Fruit fly (Drosophila melanogaster) whole organism, embryonic: ENCODE measurements around the gene Plod.

Experiments used
- Abd-B ChIP-seq: fragments of 200-800 bp; sonication (Bioruptor generic); optimal IDR thresholded peaks from 2 replicates; lab custom pipeline; 2018; ENCODE audit warnings: missing biosample characterization, mild to moderate bottlenecking, missing genetic modification characterization, moderate library complexity
- Bteb2 ChIP-seq: fragments of 200-800 bp; sonication (Bioruptor generic); optimal IDR thresholded peaks from 2 replicates; lab custom pipeline; 2016; ENCODE audit warnings: missing biosample characterization, missing genetic modification characterization
- C15 ChIP-seq: fragments of 200-800 bp; sonication (Bioruptor generic); IDR thresholded peaks from 3 replicates; pipeline ENCODE4 v1.3.6; 2022; ENCODE audit warnings: missing biosample characterization, missing genetic modification characterization
- CG10321 ChIP-seq: fragments of 200-800 bp; sonication (Bioruptor generic); IDR thresholded peaks from 2 replicates; pipeline ENCODE4 v1.3.6; 2022; ENCODE audit warnings: missing biosample characterization, missing genetic modification characterization
- CG10431 ChIP-seq: fragments of 200-800 bp; sonication (Bioruptor generic); optimal IDR thresholded peaks from 3 replicates; lab custom pipeline; 2018; ENCODE audit warnings: missing biosample characterization, mild to moderate bottlenecking, missing genetic modification characterization
- CG12236 ChIP-seq: fragments of 200-800 bp; sonication (Bioruptor generic); optimal IDR thresholded peaks from 2 replicates; lab custom pipeline; 2016; ENCODE audit warnings: missing biosample characterization, missing genetic modification characterization
- CG14710 ChIP-seq: fragments of 200-800 bp; sonication (Bioruptor generic); optimal IDR thresholded peaks from 3 replicates; lab custom pipeline; 2019; ENCODE audit warnings: missing biosample characterization, mild to moderate bottlenecking, missing genetic modification characterization, moderate library complexity
- CG15601 ChIP-seq: fragments of 200-800 bp; sonication (Bioruptor generic); optimal IDR thresholded peaks from 3 replicates; lab custom pipeline; 2019; ENCODE audit warnings: missing biosample characterization, mild to moderate bottlenecking, missing genetic modification characterization, moderate library complexity
- CG15696 ChIP-seq: fragments of 200-800 bp; sonication (Bioruptor generic); optimal IDR thresholded peaks from 2 replicates; lab custom pipeline; 2019; ENCODE audit warnings: missing biosample characterization, mild to moderate bottlenecking, missing genetic modification characterization, moderate library complexity
- CG17328 ChIP-seq: fragments of 200-800 bp; sonication (Bioruptor generic); IDR thresholded peaks from 2 replicates; pipeline ENCODE4 v1.3.6; 2022; ENCODE audit warnings: missing biosample characterization, missing genetic modification characterization
- CG32767 ChIP-seq: fragments of 200-800 bp; sonication (Bioruptor generic); IDR thresholded peaks from 2 replicates; pipeline ENCODE4 v1.3.6; 2022; ENCODE audit warnings: missing biosample characterization, missing genetic modification characterization
- CG33557 ChIP-seq: fragments of 200-800 bp; sonication (Bioruptor generic); optimal IDR thresholded peaks from 2 replicates; lab custom pipeline; 2019; ENCODE audit warnings: missing biosample characterization, mild to moderate bottlenecking, missing genetic modification characterization, moderate library complexity
- CG4707 ChIP-seq: fragments of 200-800 bp; sonication (Bioruptor generic); optimal IDR thresholded peaks from 2 replicates; lab custom pipeline; 2018; ENCODE audit warnings: missing biosample characterization, mild to moderate bottlenecking, missing genetic modification characterization, moderate library complexity
- CG6765 ChIP-seq: fragments of 200-800 bp; sonication (Bioruptor generic); optimal IDR thresholded peaks from 3 replicates; lab custom pipeline; 2017; ENCODE audit warnings: missing biosample characterization, mild to moderate bottlenecking, missing genetic modification characterization
- CG8290 ChIP-seq, 3 experiments: fragments of 200-800 bp; sonication (Bioruptor generic); optimal IDR thresholded peaks; 2 replicates each; lab custom pipeline; 2016 to 2019; ENCODE audit warnings: missing biosample characterization in 3 of 3, missing genetic modification characterization in 3 of 3, mild to moderate bottlenecking in 2 of 3, moderate library complexity in 1 of 3
- CG9215 ChIP-seq: fragments of 200-800 bp; sonication (Bioruptor generic); IDR thresholded peaks from 2 replicates; pipeline ENCODE4 v1.3.6; 2022; ENCODE audit warnings: missing biosample characterization, missing genetic modification characterization
- CG9797 ChIP-seq: fragments of 200-800 bp; sonication (Bioruptor generic); optimal IDR thresholded peaks from 3 replicates; lab custom pipeline; 2018; ENCODE audit warnings: missing biosample characterization, mild to moderate bottlenecking, missing genetic modification characterization
- CHES-1-like ChIP-seq: fragments of 200-800 bp; sonication (Bioruptor generic); optimal IDR thresholded peaks from 2 replicates; lab custom pipeline; 2016; ENCODE audit warnings: missing biosample characterization, missing genetic modification characterization
- Dek ChIP-seq: fragments of 200-800 bp; sonication (Bioruptor generic); optimal IDR thresholded peaks from 3 replicates; lab custom pipeline; 2019; ENCODE audit warnings: missing biosample characterization, mild to moderate bottlenecking, missing genetic modification characterization, moderate library complexity
- Drgx ChIP-seq: fragments of 200-800 bp; sonication (Bioruptor generic); IDR thresholded peaks from 2 replicates; pipeline ENCODE4 v1.3.6; 2022; ENCODE audit warnings: missing biosample characterization, missing genetic modification characterization
- Hey ChIP-seq: fragments of 200-800 bp; sonication (Bioruptor generic); optimal IDR thresholded peaks from 3 replicates; lab custom pipeline; 2018; ENCODE audit warnings: missing biosample characterization, mild to moderate bottlenecking, missing genetic modification characterization
- Lpt ChIP-seq: fragments of >200 bp; optimal IDR thresholded peaks from 2 replicates; lab custom pipeline; 2018; ENCODE audit warnings: missing biosample characterization, missing genetic modification characterization
- Mad ChIP-seq: fragments of 200-800 bp; sonication (Bioruptor generic); optimal IDR thresholded peaks from 2 replicates; lab custom pipeline; 2016; ENCODE audit warnings: missing biosample characterization, missing genetic modification characterization
- Meics ChIP-seq: fragments of 200-800 bp; sonication (Bioruptor generic); optimal IDR thresholded peaks from 2 replicates; lab custom pipeline; 2017; ENCODE audit warnings: missing biosample characterization, mild to moderate bottlenecking, missing genetic modification characterization
- Mes4 ChIP-seq: fragments of 200-800 bp; sonication (Bioruptor generic); optimal IDR thresholded peaks from 2 replicates; lab custom pipeline; 2016; ENCODE audit warnings: missing biosample characterization, missing genetic modification characterization
- Nf-YC ChIP-seq: fragments of 200-800 bp; optimal IDR thresholded peaks from 3 replicates; lab custom pipeline; 2019; ENCODE audit warnings: missing biosample characterization, mild to moderate bottlenecking, missing genetic modification characterization, moderate library complexity
- Oaz ChIP-seq: fragments of 200-800 bp; sonication (Bioruptor generic); IDR thresholded peaks from 2 replicates; pipeline ENCODE4 v1.3.6; 2022; ENCODE audit warnings: missing biosample characterization, missing genetic modification characterization
- Opbp ChIP-seq: fragments of 200-800 bp; sonication (Bioruptor generic); IDR thresholded peaks from 3 replicates; pipeline ENCODE4 v1.3.6; 2022; ENCODE audit warnings: missing biosample characterization, missing genetic modification characterization; ENCODE audit not compliant: partially characterized antibody
- Pdp1 ChIP-seq, 2 experiments: fragments of 200-800 bp; sonication (Bioruptor generic); optimal IDR thresholded peaks; 3 replicates each; lab custom pipeline; 2016; ENCODE audit warnings: missing biosample characterization in 2 of 2, missing genetic modification characterization in 2 of 2, mild to moderate bottlenecking in 1 of 2, moderate library complexity in 1 of 2
- Six4 ChIP-seq: fragments of 200-800 bp; sonication (Bioruptor generic); optimal IDR thresholded peaks from 2 replicates; lab custom pipeline; 2016; ENCODE audit warnings: missing biosample characterization, missing genetic modification characterization
- Sox102F ChIP-seq: fragments of 200-800 bp; sonication (Bioruptor generic); optimal IDR thresholded peaks from 2 replicates; lab custom pipeline; 2018; ENCODE audit warnings: missing biosample characterization, mild to moderate bottlenecking, missing genetic modification characterization, moderate library complexity
- Spps ChIP-seq: fragments of 200-800 bp; sonication (Bioruptor generic); optimal IDR thresholded peaks from 2 replicates; lab custom pipeline; 2018; ENCODE audit warnings: missing biosample characterization, mild to moderate bottlenecking, missing genetic modification characterization
- Ssrp ChIP-seq: fragments of 200-800 bp; sonication (Bioruptor generic); optimal IDR thresholded peaks from 2 replicates; lab custom pipeline; 2018; ENCODE audit warnings: missing biosample characterization, mild to moderate bottlenecking, missing genetic modification characterization, moderate library complexity
- Vsx1 ChIP-seq: fragments of 200-800 bp; sonication (Bioruptor generic); optimal IDR thresholded peaks from 2 replicates; lab custom pipeline; 2017; ENCODE audit warnings: missing biosample characterization, mild to moderate bottlenecking, missing genetic modification characterization, missing genetic modification reagents
- chm ChIP-seq: fragments of 200-800 bp; sonication (Bioruptor generic); IDR thresholded peaks from 2 replicates; pipeline ENCODE4 v1.3.6; 2022; ENCODE audit warnings: missing biosample characterization, missing genetic modification characterization
- croc ChIP-seq: fragments of 200-800 bp; sonication (Bioruptor generic); conservative IDR thresholded peaks from 3 replicates; pipeline ENCODE4 v1.3.6; 2022; ENCODE audit warnings: missing biosample characterization, missing genetic modification characterization
- dimm ChIP-seq: fragments of 200-800 bp; sonication (Bioruptor generic); IDR thresholded peaks from 2 replicates; pipeline ENCODE4 v1.3.6; 2022; ENCODE audit warnings: missing biosample characterization, missing genetic modification characterization
- esg ChIP-seq: fragments of 200-800 bp; sonication (Bioruptor generic); conservative IDR thresholded peaks from 2 replicates; pipeline ENCODE4 v1.3.6; 2022; ENCODE audit warnings: missing biosample characterization, missing genetic modification characterization
- gce ChIP-seq: fragments of 200-800 bp; sonication (Bioruptor generic); IDR thresholded peaks from 3 replicates; pipeline ENCODE4 v1.3.6; 2022; ENCODE audit warnings: missing biosample characterization, missing genetic modification characterization
- jigr1 ChIP-seq: fragments of 200-800 bp; sonication (Bioruptor generic); IDR thresholded peaks from 3 replicates; pipeline ENCODE4 v1.3.6; 2022; ENCODE audit warnings: missing biosample characterization, missing genetic modification characterization
- jing ChIP-seq: fragments of 200-800 bp; sonication (Bioruptor generic); optimal IDR thresholded peaks from 2 replicates; lab custom pipeline; 2018; ENCODE audit warnings: missing biosample characterization, mild to moderate bottlenecking, missing genetic modification characterization
- klu ChIP-seq: fragments of 200-800 bp; sonication (Bioruptor generic); IDR thresholded peaks from 2 replicates; pipeline ENCODE4 v1.3.6; 2022; ENCODE audit warnings: missing biosample characterization, missing genetic modification characterization
- ranshi ChIP-seq: fragments of 200-800 bp; sonication (Bioruptor generic); IDR thresholded peaks from 2 replicates; pipeline ENCODE4 v1.3.6; 2022; ENCODE audit warnings: missing biosample characterization, missing genetic modification characterization
- row ChIP-seq: fragments of 200-800 bp; sonication (Bioruptor generic); IDR thresholded peaks from 3 replicates; pipeline ENCODE4 v1.3.6; 2022; ENCODE audit warnings: missing biosample characterization, missing genetic modification characterization
- sc ChIP-seq, 3 experiments: fragments of >200 bp in 2 of 3; fragments of 200-800 bp in 1 of 3; sonication (Bioruptor generic) in 1 of 3; optimal IDR thresholded peaks; 2 replicates in 2 of 3; 3 replicates in 1 of 3; lab custom pipeline; 2017; ENCODE audit warnings: mild to moderate bottlenecking in 1 of 3, missing biosample characterization in 1 of 3, missing genetic modification characterization in 1 of 3, missing genetic modification reagents in 1 of 3
- so ChIP-seq: fragments of 200-800 bp; sonication (Bioruptor generic); IDR thresholded peaks from 3 replicates; pipeline ENCODE4 v1.3.6; 2022; ENCODE audit warnings: missing biosample characterization, missing genetic modification characterization
- sr ChIP-seq: fragments of 200-800 bp; sonication (Bioruptor generic); IDR thresholded peaks from 3 replicates; pipeline ENCODE4 v1.3.6; 2022; ENCODE audit warnings: missing biosample characterization, missing genetic modification characterization
- tna ChIP-seq: fragments of 200-800 bp; sonication (Bioruptor generic); IDR thresholded peaks from 2 replicates; pipeline ENCODE4 v1.3.6; 2022; ENCODE audit warnings: missing biosample characterization, missing genetic modification characterization; ENCODE audit not compliant: partially characterized antibody
- trem ChIP-seq: fragments of 200-800 bp; optimal IDR thresholded peaks from 3 replicates; lab custom pipeline; 2019; ENCODE audit warnings: missing biosample characterization, mild to moderate bottlenecking, missing genetic modification characterization, moderate library complexity
- wor ChIP-seq: fragments of 200-800 bp; sonication (Bioruptor generic); IDR thresholded peaks from 2 replicates; pipeline ENCODE4 v1.3.6; 2022; ENCODE audit warnings: missing biosample characterization, missing genetic modification characterization
- z ChIP-seq: fragments of 200-800 bp; sonication (Bioruptor generic); IDR thresholded peaks from 3 replicates; pipeline ENCODE4 v1.3.6; 2022; ENCODE audit warnings: missing biosample characterization, missing genetic modification characterization

Gene Plod

DNA sequence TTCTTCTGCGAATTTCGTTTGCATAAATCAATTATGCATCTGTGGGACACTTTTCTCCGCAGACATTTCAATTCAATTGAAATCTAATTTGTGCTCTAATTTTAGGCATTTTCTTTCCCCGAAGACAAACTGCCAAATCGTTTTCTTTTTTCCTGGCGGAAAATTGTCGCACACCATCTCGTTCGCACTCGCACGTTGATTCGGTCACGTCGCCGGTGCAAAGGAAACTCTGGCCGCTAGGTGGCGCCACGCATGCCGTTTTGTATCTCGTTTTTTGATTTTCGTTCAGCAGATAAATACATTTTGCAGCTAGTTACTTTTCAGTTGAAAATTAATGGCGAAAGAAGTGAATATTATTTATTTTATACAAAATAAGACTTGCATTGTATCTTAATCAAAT is 42.5 kb upstream of the Plod start (continued):
- no peak for TF ChIP-seq klu (GFP tag; lab: Robert Waterston, UW)
- no peak for TF ChIP-seq CG15696 (tag; lab: Kevin White, UChicago)
- no peak for TF ChIP-seq CG12236 (GFP tag; lab: Kevin White, UChicago)
- no peak for TF ChIP-seq Bteb2 (GFP tag; lab: Kevin White, UChicago)
- no peak for TF ChIP-seq CG33557 (GFP tag; lab: Kevin White, UChicago)
- TF ChIP-seq CG10321 (GFP tag; lab: Robert Waterston, UW) = no peak
- no peak for TF ChIP-seq CG15601 (tag; lab: Kevin White, UChicago)
- no peak for TF ChIP-seq CG9215 (GFP tag; lab: Robert Waterston, UW)
- no peak for TF ChIP-seq sr (GFP tag; lab: Robert Waterston, UW)
- TF ChIP-seq CG8290 (GFP tag; optimal IDR thresholded peaks at IDR 0.05; lab: Kevin White, UChicago) = no peak
- peak in 1 of 2 experiments; percentile 36 for TF ChIP-seq CG8290 (tag; optimal IDR thresholded peaks at IDR 0.05; lab: Kevin White, UChicago)
- TF ChIP-seq CG14710 (tag; lab: Kevin White, UChicago) = no peak
- peak; percentile 38 for TF ChIP-seq Meics
- no peak for TF ChIP-seq croc (GFP tag; lab: Robert Waterston, UW)
- TF ChIP-seq tna (GFP tag; lab: Robert Waterston, UW) = no peak
- TF ChIP-seq Spps = no peak
- TF ChIP-seq Sox102F (GFP tag; lab: Kevin White, UChicago) = no peak
- no peak for TF ChIP-seq Dek (tag; lab: Kevin White, UChicago)
- TF ChIP-seq so (GFP tag; lab: Robert Waterston, UW) = no peak; the same call in 2 of the 3 replicates
- TF ChIP-seq CG17328 (GFP tag; lab: Robert Waterston, UW) = 0 out of 2 replicates have a peak, but pooled peaks have one; percentile 13
- TF ChIP-seq Six4 (GFP tag; lab: Kevin White, UChicago) = no peak
- no peak for TF ChIP-seq Lpt (GFP tag; lab: Kevin White, UChicago)
- peak; percentile 13 for TF ChIP-seq Mad (GFP tag; lab: Kevin White, UChicago)
- TF ChIP-seq Pdp1 (GFP tag; optimal IDR thresholded peaks at IDR 0.05; lab: Kevin White, UChicago) = peak in 1 of 2 experiments; percentile 2
- no peak for TF ChIP-seq esg (GFP tag; lab: Robert Waterston, UW)
- no peak for TF ChIP-seq Drgx
- no peak for TF ChIP-seq z (GFP tag; lab: Robert Waterston, UW)
- TF ChIP-seq dimm (GFP tag; lab: Robert Waterston, UW) = no peak
- TF ChIP-seq Oaz (GFP tag; lab: Robert Waterston, UW) = no peak
- no peak for TF ChIP-seq C15 (GFP tag; lab: Robert Waterston, UW)
- no peak for TF ChIP-seq gce (GFP tag; lab: Robert Waterston, UW)
- TF ChIP-seq CG10431 = no peak
- no peak for TF ChIP-seq CG32767 (GFP tag; lab: Robert Waterston, UW)
- TF ChIP-seq Opbp (GFP tag; lab: Robert Waterston, UW) = 0 out of 3 replicates have a peak, but pooled peaks have one; percentile 20
- no peak for TF ChIP-seq ranshi
- TF ChIP-seq Ssrp = no peak
- TF ChIP-seq jing (GFP tag; lab: Kevin White, UChicago) = no peak
- TF ChIP-seq Abd-B = no peak
- TF ChIP-seq CG9797 = no peak
- TF ChIP-seq Hey (tag; lab: Kevin White, UChicago) = no peak
- no peak for TF ChIP-seq trem (tag; lab: Kevin White, UChicago)
- TF ChIP-seq sc (optimal IDR thresholded peaks at IDR 0.05; lab: Kevin White, UChicago) = no peak
- no peak for TF ChIP-seq sc (GFP tag; optimal IDR thresholded peaks at IDR 0.05; lab: Kevin White, UChicago)
- no peak for TF ChIP-seq CHES-1-like (GFP tag; lab: Kevin White, UChicago)
- TF ChIP-seq wor (GFP tag; lab: Robert Waterston, UW) = no peak
- TF ChIP-seq Mes4 (GFP tag; lab: Kevin White, UChicago) = no peak
- no peak for TF ChIP-seq Nf-YC (tag; lab: Kevin White, UChicago)
- TF ChIP-seq chm (GFP tag; lab: Robert Waterston, UW) = peak; percentile 77
- TF ChIP-seq Vsx1 (GFP tag; lab: Kevin White, UChicago) = peak; percentile 5
- no peak for TF ChIP-seq jigr1 (GFP tag; lab: Robert Waterston, UW)
- no peak for TF ChIP-seq row (GFP tag; lab: Robert Waterston, UW)
- no peak for TF ChIP-seq CG4707 (GFP tag; lab: Kevin White, UChicago)
- no peak for TF ChIP-seq CG6765 (GFP tag; lab: Kevin White, UChicago)
